Fruit fly (Drosophila melanogaster): Measurements from ENCODE around the gene CG4025.
A peak's percentile ranks its signal among the peaks of the same experiment; 100 is the strongest.

CG4025 gene

dm6 chrX:2123965-2124688 lies 47.4 kb downstream of the CG4025 start (continued):
- TF ChIP-seq achi (GFP tag; optimal IDR thresholded peaks at IDR 0.05), result peak; percentile 94
- peak; percentile 79 for TF ChIP-seq CG1621 (tag; optimal IDR thresholded peaks at IDR 0.05)
- peak; percentile 76 for TF ChIP-seq CG31627 (GFP tag; optimal IDR thresholded peaks at IDR 0.05)
- peak; percentile 90 for TF ChIP-seq acj6 (GFP tag; optimal IDR thresholded peaks at IDR 0.05)
- peak; percentile 86 for TF ChIP-seq CG15336 (GFP tag; IDR thresholded peaks at IDR 0.05)
- TF ChIP-seq CG10669 (GFP tag; optimal IDR thresholded peaks at IDR 0.05), result peak; percentile 77
- peak; percentile 82 for TF ChIP-seq CG6808 (GFP tag; optimal IDR thresholded peaks at IDR 0.05)
- peak; percentile 80 for TF ChIP-seq lz (GFP tag; optimal IDR thresholded peaks at IDR 0.05)
- peak; percentile 92 for TF ChIP-seq eg (GFP tag; IDR thresholded peaks at IDR 0.05)
- peak; percentile 80 for TF ChIP-seq topi (GFP tag; optimal IDR thresholded peaks at IDR 0.05)
- TF ChIP-seq esn (GFP tag; optimal IDR thresholded peaks at IDR 0.05), result peak; percentile 88
- peak; percentile 75 for TF ChIP-seq Gug (GFP tag; IDR thresholded peaks at IDR 0.05)
- TF ChIP-seq fd85E (GFP tag; optimal IDR thresholded peaks at IDR 0.05), result peak; percentile 43
- peak; percentile 98 for TF ChIP-seq CG32006 (GFP tag; optimal IDR thresholded peaks at IDR 0.05)
- TF ChIP-seq CG10631 (GFP tag; optimal IDR thresholded peaks at IDR 0.05), result peak; percentile 96
- peak; percentile 72 for TF ChIP-seq cyc (GFP tag; optimal IDR thresholded peaks at IDR 0.05)
- TF ChIP-seq CG6854 (GFP tag; optimal IDR thresholded peaks at IDR 0.05), result peak; percentile 85
- TF ChIP-seq Eip78C (GFP tag), result peak; percentile 94
- peak; percentile 46 for TF ChIP-seq vri (GFP tag; optimal IDR thresholded peaks at IDR 0.05)
- peak; percentile 96 for TF ChIP-seq CG6163 (GFP tag; IDR thresholded peaks at IDR 0.05)
- peak; percentile 11 for TF ChIP-seq Sox14 (GFP tag; optimal IDR thresholded peaks at IDR 0.05)
- TF ChIP-seq Ets21C (GFP tag; optimal IDR thresholded peaks at IDR 0.05), result peak; percentile 80
- TF ChIP-seq net (GFP tag; optimal IDR thresholded peaks at IDR 0.05), result peak; percentile 79
- peak; percentile 80 for TF ChIP-seq dsx (GFP tag; optimal IDR thresholded peaks at IDR 0.05; ENCODE audit: poor library complexity, severe bottlenecking)
- peak; percentile 87 for TF ChIP-seq Lpt (GFP tag; optimal IDR thresholded peaks at IDR 0.05)
- TF ChIP-seq CG8632 (GFP tag; optimal IDR thresholded peaks at IDR 0.05), result peak; percentile 95
- TF ChIP-seq OdsH (GFP tag; optimal IDR thresholded peaks at IDR 0.05), result peak; percentile 83

- TF ChIP-seq Eip78C (GFP tag) (peak; percentile 30), eg (GFP tag; IDR thresholded peaks at IDR 0.05) (peak; percentile 50; the same call in 1 of the 3 replicates), ss (GFP tag; optimal IDR thresholded peaks at IDR 0.05) (peak in 1 of 2 experiments; percentile 2), CG8119 (GFP tag; IDR thresholded peaks at IDR 0.05) (0 out of 3 replicates have a peak, but pooled peaks have one; percentile 13), CG8319 (GFP tag; optimal IDR thresholded peaks at IDR 0.05) (no peak), dsx (GFP tag; optimal IDR thresholded peaks at IDR 0.05; ENCODE audit: poor library complexity, severe bottlenecking) (peak; percentile 92), Met (GFP tag; optimal IDR thresholded peaks at IDR 0.05) (no peak), Ets21C (GFP tag; optimal IDR thresholded peaks at IDR 0.05) (no peak), Smox (GFP tag; optimal IDR thresholded peaks at IDR 0.05) (no peak), fkh (GFP tag; optimal IDR thresholded peaks at IDR 0.05) (no peak), CG6163 (GFP tag; IDR thresholded peaks at IDR 0.05) (peak; percentile 15; the same call in 1 of the 3 replicates)
These were observed 48.8 kb downstream of the CG4025 start for dm6 chrX:2125527-2126088.
